Fruit fly (Drosophila melanogaster): ENCODE measurements around the gene CG4115.

dm6 chr3R:12352003-12352402, 7.8 kb upstream of the CG4115 start, which contains the start of gene CG10041:
- no peak for TF ChIP-seq CG12605 (GFP tag; IDR thresholded peaks at IDR 0.05)
- no peak for TF ChIP-seq CG8159 (tag; optimal IDR thresholded peaks at IDR 0.05)
- no peak for TF ChIP-seq Pif1B (GFP tag; optimal IDR thresholded peaks at IDR 0.05)
- TF ChIP-seq Pif1A (GFP tag; optimal IDR thresholded peaks at IDR 0.05) = no peak
- no peak for TF ChIP-seq Snoo (tag; optimal IDR thresholded peaks at IDR 0.05)
- no peak for TF ChIP-seq gl (tag; optimal IDR thresholded peaks at IDR 0.05)
- no peak for TF ChIP-seq CG4496 (GFP tag; IDR thresholded peaks at IDR 0.05)
